Worm (Caenorhabditis elegans) whole organism, young adult: ENCODE data around the gene Y43F8C.17.

Source experiments
- B0261.1 ChIP-seq: sonication (generic microtip); optimal IDR thresholded peaks from 2 replicates; lab custom pipeline; 2016; ENCODE audit warnings: mild to moderate bottlenecking, missing genetic modification characterization, moderate library complexity, missing compliant biosample characterization
- B0336.3 ChIP-seq: fragments of 200-800 bp; sonication (Bioruptor generic); IDR thresholded peaks from 2 replicates; pipeline ENCODE4 v1.3.6; 2022; ENCODE audit warnings: missing genetic modification characterization, missing compliant biosample characterization
- F22D6.2 ChIP-seq: sonication (generic microtip); optimal IDR thresholded peaks from 2 replicates; lab custom pipeline; 2016; ENCODE audit warnings: mild to moderate bottlenecking, missing genetic modification characterization, missing compliant biosample characterization
- F55B11.4 ChIP-seq: sonication (generic microtip); optimal IDR thresholded peaks from 2 replicates; lab custom pipeline; 2016; ENCODE audit warnings: missing compliant biosample characterization, missing genetic modification characterization, borderline replicate concordance; ENCODE audit not compliant: insufficient read depth
- T07F8.4 ChIP-seq: sonication (generic microtip); optimal IDR thresholded peaks from 2 replicates; lab custom pipeline; 2016; ENCODE audit warnings: mild to moderate bottlenecking, missing genetic modification characterization, moderate library complexity, missing compliant biosample characterization
- Y53F4B.3 ChIP-seq: fragments of 200-800 bp; sonication (Bioruptor generic); IDR thresholded peaks from 2 replicates; pipeline ENCODE4 v1.3.6; 2022; ENCODE audit warnings: missing genetic modification reagents, missing genetic modification characterization, missing compliant biosample characterization
- Y67H2A.10 ChIP-seq: fragments of 200-800 bp; sonication (Bioruptor generic); conservative IDR thresholded peaks from 2 replicates; pipeline ENCODE4 v1.3.6; 2022; ENCODE audit warnings: missing genetic modification reagents, missing genetic modification characterization, missing compliant biosample characterization
- ZK185.1 ChIP-seq: sonication (generic microtip); optimal IDR thresholded peaks from 2 replicates; lab custom pipeline; 2016; ENCODE audit warnings: mild to moderate bottlenecking, missing genetic modification characterization, missing compliant biosample characterization; ENCODE audit not compliant: poor library complexity, severe bottlenecking
- aptf-3 ChIP-seq: fragments of 200-800 bp; sonication (Bioruptor generic); IDR thresholded peaks from 2 replicates; pipeline ENCODE4 v1.3.6; 2022; ENCODE audit warnings: missing genetic modification characterization, missing compliant biosample characterization
- attf-3 ChIP-seq: fragments of 200-800 bp; sonication (Bioruptor generic); conservative IDR thresholded peaks from 2 replicates; pipeline ENCODE4 v1.3.6; 2022; ENCODE audit warnings: missing genetic modification reagents, missing genetic modification characterization, missing compliant biosample characterization
- bed-1 ChIP-seq: fragments of 200-800 bp; sonication (Bioruptor generic); IDR thresholded peaks from 2 replicates; pipeline ENCODE4 v1.3.6; 2022; ENCODE audit warnings: missing genetic modification reagents, missing genetic modification characterization, missing compliant biosample characterization
- ceh-27 ChIP-seq: fragments of 200-800 bp; sonication (Bioruptor generic); optimal IDR thresholded peaks from 2 replicates; lab custom pipeline; 2018; ENCODE audit warnings: mild to moderate bottlenecking, missing genetic modification characterization, moderate library complexity, missing compliant biosample characterization
- die-1 ChIP-seq: sonication (generic microtip); optimal IDR thresholded peaks from 2 replicates; lab custom pipeline; 2016; ENCODE audit warnings: missing genotype, mild to moderate bottlenecking, missing genetic modification characterization, missing compliant biosample characterization
- dox-1 ChIP-seq: fragments of 200-800 bp; sonication (Bioruptor generic); IDR thresholded peaks from 2 replicates; pipeline ENCODE4 v1.3.6; 2022; ENCODE audit warnings: missing genetic modification reagents, missing genetic modification characterization, missing compliant biosample characterization
- egl-44 ChIP-seq: fragments of 200-800 bp; sonication (Bioruptor generic); IDR thresholded peaks from 2 replicates; pipeline ENCODE4 v1.3.6; 2022; ENCODE audit warnings: missing genetic modification reagents, missing genetic modification characterization, missing compliant biosample characterization
- egrh-3 ChIP-seq: fragments of 200-800 bp; sonication (Bioruptor generic); IDR thresholded peaks from 2 replicates; pipeline ENCODE4 v1.3.6; 2022; ENCODE audit warnings: missing genetic modification reagents, missing genetic modification characterization, missing compliant biosample characterization
- ets-4 ChIP-seq: fragments of 200-800 bp; sonication (Bioruptor generic); optimal IDR thresholded peaks from 2 replicates; lab custom pipeline; 2018; ENCODE audit warnings: mild to moderate bottlenecking, missing genetic modification characterization, missing compliant biosample characterization
- him-1 ChIP-seq: sonication (generic microtip); optimal IDR thresholded peaks from 2 replicates; lab custom pipeline; 2016; ENCODE audit warnings: missing genotype, missing genetic modification reagents, missing genetic modification characterization, missing compliant biosample characterization
- hmg-1.2 ChIP-seq: fragments of 200-800 bp; sonication (Bioruptor generic); IDR thresholded peaks from 2 replicates; pipeline ENCODE4 v1.3.6; 2022; ENCODE audit warnings: missing genetic modification reagents, missing genetic modification characterization, missing compliant biosample characterization
- hmg-20 ChIP-seq: fragments of 200-800 bp; sonication (Bioruptor generic); IDR thresholded peaks from 2 replicates; pipeline ENCODE4 v1.3.6; 2022; ENCODE audit warnings: missing genetic modification reagents, missing genetic modification characterization, missing compliant biosample characterization
- lin-26 ChIP-seq: fragments of 200-800 bp; sonication (Bioruptor generic); IDR thresholded peaks from 2 replicates; pipeline ENCODE4 v1.3.6; 2022; ENCODE audit warnings: missing genetic modification reagents, missing genetic modification characterization, missing compliant biosample characterization
- lsl-1 ChIP-seq: fragments of 200-800 bp; sonication (Bioruptor generic); optimal IDR thresholded peaks from 2 replicates; lab custom pipeline; 2018; ENCODE audit warnings: mild to moderate bottlenecking, missing genetic modification characterization, moderate library complexity, missing compliant biosample characterization
- lsy-27 ChIP-seq: sonication (generic microtip); optimal IDR thresholded peaks from 2 replicates; lab custom pipeline; 2017; ENCODE audit warnings: missing genetic modification characterization, mild to moderate bottlenecking, missing compliant biosample characterization, antibody characterized with exemption, missing genotype, borderline replicate concordance; ENCODE audit not compliant: insufficient read depth
- madf-3 ChIP-seq: fragments of 200-800 bp; sonication (Bioruptor generic); IDR thresholded peaks from 2 replicates; pipeline ENCODE4 v1.3.6; 2022; ENCODE audit warnings: missing genetic modification reagents, missing genetic modification characterization, missing compliant biosample characterization
- mel-28 ChIP-seq: sonication (generic microtip); optimal IDR thresholded peaks from 2 replicates; lab custom pipeline; 2016; ENCODE audit warnings: borderline replicate concordance, mild to moderate bottlenecking, missing genetic modification characterization, missing compliant biosample characterization
- nfya-1 ChIP-seq: sonication (generic microtip); optimal IDR thresholded peaks from 2 replicates; lab custom pipeline; 2017; ENCODE audit warnings: antibody characterized with exemption, missing compliant biosample characterization, missing genetic modification characterization, borderline replicate concordance; ENCODE audit not compliant: insufficient read depth
- nfyb-1 ChIP-seq: fragments of 200-800 bp; sonication (Bioruptor generic); IDR thresholded peaks from 2 replicates; pipeline ENCODE4 v1.3.6; 2022; ENCODE audit warnings: missing genetic modification reagents, missing genetic modification characterization, missing compliant biosample characterization
- nhr-27 ChIP-seq: fragments of 200-800 bp; sonication (Bioruptor generic); optimal IDR thresholded peaks from 2 replicates; lab custom pipeline; 2018; ENCODE audit warnings: mild to moderate bottlenecking, missing genetic modification characterization, moderate library complexity, missing compliant biosample characterization
- nhr-80 ChIP-seq: sonication (generic microtip); optimal IDR thresholded peaks from 2 replicates; lab custom pipeline; 2016; ENCODE audit warnings: missing genetic modification characterization, missing compliant biosample characterization
- rcor-1 ChIP-seq: fragments of 200-800 bp; sonication (Bioruptor generic); IDR thresholded peaks from 2 replicates; pipeline ENCODE4 v1.3.6; 2022; ENCODE audit warnings: missing genetic modification reagents, missing genetic modification characterization, missing compliant biosample characterization
- rec-8 ChIP-seq, 2 experiments: sonication (generic microtip); optimal IDR thresholded peaks; 2 replicates each; lab custom pipeline; 2016; ENCODE audit warnings: mild to moderate bottlenecking in 2 of 2, missing genetic modification characterization in 2 of 2, missing genetic modification reagents in 2 of 2, missing genotype in 2 of 2, missing biosample characterization in 1 of 2, missing compliant biosample characterization in 1 of 2, moderate library complexity in 1 of 2
- sea-2 ChIP-seq: fragments of 200-800 bp; sonication (Bioruptor generic); IDR thresholded peaks from 2 replicates; pipeline ENCODE4 v1.3.6; 2022; ENCODE audit warnings: missing genetic modification characterization, missing compliant biosample characterization
- snpc-1.3 ChIP-seq: sonication (generic microtip); optimal IDR thresholded peaks from 2 replicates; lab custom pipeline; 2017; ENCODE audit warnings: missing genetic modification characterization, mild to moderate bottlenecking, missing compliant biosample characterization, antibody characterized with exemption, moderate library complexity, missing genotype, missing genetic modification reagents; ENCODE audit not compliant: insufficient read depth
- snpc-3.4 ChIP-seq: sonication (generic microtip); optimal IDR thresholded peaks from 2 replicates; lab custom pipeline; 2017; ENCODE audit warnings: missing genetic modification characterization, mild to moderate bottlenecking, missing compliant biosample characterization, antibody characterized with exemption, moderate library complexity, missing genotype, missing genetic modification reagents
- snpc-4 ChIP-seq, 5 experiments: fragments of 150-350 bp in 1 of 5; sonication (generic microtip) in 4 of 5; optimal IDR thresholded peaks; 2 replicates each; lab custom pipeline; 2014 to 2018; ENCODE audit warnings: missing genetic modification characterization in 5 of 5, missing biosample characterization in 3 of 5, antibody characterized with exemption in 2 of 5, mild to moderate bottlenecking in 2 of 5, missing compliant biosample characterization in 2 of 5, missing genotype in 2 of 5, moderate library complexity in 2 of 5, missing genetic modification reagents in 1 of 5
- somi-1 ChIP-seq: fragments of 200-800 bp; sonication (Bioruptor generic); optimal IDR thresholded peaks from 2 replicates; lab custom pipeline; 2018; ENCODE audit warnings: mild to moderate bottlenecking, missing genetic modification characterization, missing compliant biosample characterization
- sptf-2 ChIP-seq: fragments of 200-800 bp; sonication (Bioruptor generic); optimal IDR thresholded peaks from 2 replicates; lab custom pipeline; 2018; ENCODE audit warnings: mild to moderate bottlenecking, missing genetic modification characterization, missing compliant biosample characterization
- tbp1 ChIP-seq: fragments of 200-800 bp; sonication (Bioruptor generic); optimal IDR thresholded peaks from 2 replicates; lab custom pipeline; 2018; ENCODE audit warnings: mild to moderate bottlenecking, missing genetic modification characterization, missing compliant biosample characterization
- tbx-9 ChIP-seq: sonication (generic microtip); optimal IDR thresholded peaks from 2 replicates; lab custom pipeline; 2016; ENCODE audit warnings: borderline replicate concordance, missing genetic modification characterization, inconsistent platforms, missing compliant biosample characterization
- xnd-1 ChIP-seq: sonication (generic microtip); optimal IDR thresholded peaks from 2 replicates; lab custom pipeline; 2016; ENCODE audit warnings: missing genotype, missing genetic modification reagents, missing genetic modification characterization, missing compliant biosample characterization
- zfh-2 ChIP-seq: fragments of 200-800 bp; sonication (Bioruptor generic); conservative IDR thresholded peaks from 2 replicates; pipeline ENCODE4 v1.3.6; 2022; ENCODE audit warnings: missing genetic modification reagents, missing genetic modification characterization, missing compliant biosample characterization
- ztf-18 ChIP-seq: sonication (generic microtip); optimal IDR thresholded peaks from 2 replicates; lab custom pipeline; 2016; ENCODE audit warnings: missing genotype, mild to moderate bottlenecking, missing genetic modification characterization, missing compliant biosample characterization
- ztf-6 ChIP-seq: fragments of 200-800 bp; sonication (Bioruptor generic); IDR thresholded peaks from 2 replicates; pipeline ENCODE4 v1.3.6; 2022; ENCODE audit warnings: missing genetic modification reagents, missing genetic modification characterization, missing compliant biosample characterization

Gene Y43F8C.17

DNA sequence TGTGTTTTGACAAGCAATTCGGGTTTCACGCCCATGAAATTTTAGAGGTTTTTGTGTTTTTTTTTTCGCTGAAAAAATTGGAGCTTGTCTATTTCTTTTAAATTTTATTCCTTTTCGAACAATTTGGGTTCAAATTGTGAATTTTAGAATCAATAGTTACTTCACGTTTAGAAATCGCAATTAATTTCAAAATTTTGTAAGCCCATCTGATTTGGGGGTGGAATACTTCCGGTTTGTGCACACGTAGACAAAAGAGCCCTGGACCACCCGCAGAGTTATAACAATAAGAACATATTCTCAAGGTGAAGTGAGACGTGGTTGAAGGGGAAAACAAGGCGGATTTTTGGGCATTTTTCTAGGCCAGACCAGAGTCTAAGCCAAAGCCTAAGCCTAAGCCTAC is 3.3 kb downstream of the Y43F8C.17 start, which contains the start of gene Y116F11A.6:
Y116F11A.6 (plus strand) TSS at position 301 of the 400 bp plus-strand sequence.
- TF ChIP-seq T07F8.4 (tag; lab: Kevin White, UChicago): no peak
- no peak for TF ChIP-seq somi-1 (GFP tag; lab: Kevin White, UChicago)
- TF ChIP-seq xnd-1 (tag; lab: Kevin White, UChicago): no peak
- no peak for TF ChIP-seq sptf-2 (GFP tag; lab: Kevin White, UChicago)

DNA sequence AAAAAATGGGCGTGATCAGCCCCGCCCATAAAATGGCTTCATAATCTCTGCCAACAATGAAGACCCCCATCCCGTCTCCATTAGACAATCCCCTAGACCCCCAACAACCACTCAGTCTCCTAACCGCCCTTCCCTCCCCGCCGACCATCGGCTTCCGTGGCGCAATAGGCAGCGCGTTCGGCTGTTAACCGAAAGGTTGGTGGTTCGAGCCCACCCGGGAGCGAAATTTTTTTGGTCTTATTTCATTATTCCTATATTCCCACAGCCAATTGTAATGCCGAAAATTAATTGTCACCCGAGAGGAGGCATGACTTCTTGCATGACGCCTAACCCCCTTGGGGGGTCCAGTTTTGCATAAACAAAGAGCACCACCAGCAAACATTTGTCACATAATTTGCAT is 6.9 kb downstream of the Y43F8C.17 start:
- TF ChIP-seq aptf-3 (GFP tag; lab: Robert Waterston, UW) (no peak), snpc-1.3 (no peak), ztf-18 (peak; percentile 32), lsl-1 (peak; percentile 3), snpc-3.4 (no peak), hmg-1.2 (peak; percentile 69), egl-44 (peak; percentile 27; the same call in 1 of the 2 replicates), hmg-20 (GFP tag; lab: Robert Waterston, UW) (0 out of 2 replicates have a peak, but pooled peaks have one; percentile 43), rcor-1 (0 out of 2 replicates have a peak, but pooled peaks have one; percentile 42), T07F8.4 (tag; lab: Kevin White, UChicago) (no peak), F55B11.4 (tag; lab: Kevin White, UChicago) (no peak), ZK185.1 (tag; lab: Kevin White, UChicago) (no peak), rec-8 (tag; optimal IDR thresholded peaks at IDR 0.05; lab: Kevin White, UChicago) (peak; percentile 5 to 14), B0261.1 (tag; lab: Kevin White, UChicago) (peak; percentile 86), attf-3 (GFP tag; lab: Robert Waterston, UW) (no peak; the same call in 1 of the 2 replicates), Y53F4B.3 (GFP tag; lab: Robert Waterston, UW) (no peak), madf-3 (GFP tag; lab: Robert Waterston, UW) (peak; percentile 65; the same call in 1 of the 2 replicates), him-1 (tag; lab: Kevin White, UChicago) (peak; percentile 4), dox-1 (peak; percentile 63; the same call in 1 of the 2 replicates), lin-26 (0 out of 2 replicates have a peak, but pooled peaks have one; percentile 68), ztf-6 (GFP tag; lab: Robert Waterston, UW) (0 out of 2 replicates have a peak, but pooled peaks have one; percentile 7), zfh-2 (peak; percentile 56), snpc-4 (GFP tag; optimal IDR thresholded peaks at IDR 0.05; lab: Kevin White, UChicago) (peak; percentile 27), snpc-4 (tag; optimal IDR thresholded peaks at IDR 0.05; lab: Kevin White, UChicago) (peak in 1 of 4 experiments; percentile 36), ceh-27 (peak; percentile 32), sea-2 (no peak), mel-28 (no peak), B0336.3 (GFP tag; lab: Robert Waterston, UW) (no peak), ets-4 (GFP tag; lab: Kevin White, UChicago) (no peak), lsy-27 (tag; lab: Kevin White, UChicago) (peak; percentile 49), tbx-9 (no peak), nfyb-1 (GFP tag; lab: Robert Waterston, UW) (peak; percentile 29; the same call in 1 of the 2 replicates), Y67H2A.10 (no peak), die-1 (peak; percentile 23), nhr-27 (no peak), nhr-80 (tag; lab: Kevin White, UChicago) (no peak), F22D6.2 (tag; lab: Kevin White, UChicago) (no peak), bed-1 (GFP tag; lab: Robert Waterston, UW) (no peak), nfya-1 (tag; lab: Kevin White, UChicago) (no peak), tbp1 (GFP tag; lab: Kevin White, UChicago) (peak; percentile 95), egrh-3 (GFP tag; lab: Robert Waterston, UW) (peak; percentile 39; the same call in 1 of the 2 replicates)
